Worm (Caenorhabditis elegans) whole organism, mixed stage, embryonic: ENCODE measurements around the gene srh-55.
A peak's percentile ranks its signal among the peaks of the same experiment; 100 is the strongest.

Source experiments
- bed-3 ChIP-seq: fragments of 200-800 bp; sonication (Bioruptor generic); optimal IDR thresholded peaks from 3 replicates; lab custom pipeline; 2018; ENCODE audit warnings: mild to moderate bottlenecking, missing genetic modification characterization, moderate library complexity, missing compliant biosample characterization
- blmp-1 ChIP-seq: fragments of 150-350 bp; optimal IDR thresholded peaks from 2 replicates; lab custom pipeline; 2014; ENCODE audit warnings: missing biosample characterization, missing genetic modification characterization
- ceh-39 ChIP-seq: fragments of 150-350 bp; optimal IDR thresholded peaks from 2 replicates; lab custom pipeline; 2014; ENCODE audit warnings: missing biosample characterization, missing genetic modification characterization
- ceh-43 ChIP-seq: fragments of 200-800 bp; sonication (Bioruptor generic); optimal IDR thresholded peaks from 2 replicates; lab custom pipeline; 2018; ENCODE audit warnings: mild to moderate bottlenecking, missing genetic modification characterization, moderate library complexity, missing compliant biosample characterization
- ceh-83 ChIP-seq: fragments of 200-800 bp; sonication (Bioruptor generic); optimal IDR thresholded peaks from 2 replicates; lab custom pipeline; 2018; ENCODE audit warnings: mild to moderate bottlenecking, missing genetic modification characterization, missing compliant biosample characterization
- ces-1 ChIP-seq: fragments of 150-350 bp; optimal IDR thresholded peaks from 2 replicates; lab custom pipeline; 2014; ENCODE audit warnings: missing biosample characterization, missing genetic modification reagents, missing genetic modification characterization
- cnd-1 ChIP-seq: fragments of 200-800 bp; sonication (Bioruptor generic); optimal IDR thresholded peaks from 2 replicates; lab custom pipeline; 2018; ENCODE audit warnings: mild to moderate bottlenecking, missing genetic modification characterization, missing compliant biosample characterization
- drap-1 ChIP-seq: fragments of 200-800 bp; sonication (Bioruptor generic); optimal IDR thresholded peaks from 3 replicates; lab custom pipeline; 2018; ENCODE audit warnings: mild to moderate bottlenecking, missing genetic modification characterization, missing compliant biosample characterization
- elt-1 ChIP-seq: sonication (generic microtip); optimal IDR thresholded peaks from 2 replicates; lab custom pipeline; 2017; ENCODE audit warnings: missing genetic modification characterization, mild to moderate bottlenecking, missing compliant biosample characterization, antibody characterized with exemption, moderate library complexity, borderline replicate concordance; ENCODE audit not compliant: insufficient read depth
- flh-1 ChIP-seq: fragments of 200-800 bp; sonication (Bioruptor generic); optimal IDR thresholded peaks from 2 replicates; lab custom pipeline; 2018; ENCODE audit warnings: mild to moderate bottlenecking, missing genetic modification characterization, moderate library complexity, missing compliant biosample characterization
- ham-2 ChIP-seq: fragments of 200-800 bp; sonication (Bioruptor generic); optimal IDR thresholded peaks from 2 replicates; lab custom pipeline; 2018; ENCODE audit warnings: mild to moderate bottlenecking, missing genetic modification characterization, missing compliant biosample characterization
- hlh-1 ChIP-seq: fragments of 150-350 bp; optimal IDR thresholded peaks from 2 replicates; lab custom pipeline; 2014; ENCODE audit warnings: missing biosample characterization, missing genetic modification reagents, missing genetic modification characterization
- lin-13 ChIP-seq: fragments of 150-350 bp; optimal IDR thresholded peaks from 2 replicates; lab custom pipeline; 2014; ENCODE audit warnings: missing biosample characterization, missing genetic modification characterization
- lin-32 ChIP-seq: fragments of 200-800 bp; sonication (Bioruptor generic); optimal IDR thresholded peaks from 2 replicates; lab custom pipeline; 2018; ENCODE audit warnings: mild to moderate bottlenecking, missing genetic modification characterization, missing compliant biosample characterization
- lsy-2 ChIP-seq: fragments of 150-350 bp; optimal IDR thresholded peaks from 2 replicates; lab custom pipeline; 2014; ENCODE audit warnings: missing biosample characterization, missing genetic modification characterization
- mab-5 ChIP-seq: fragments of 150-350 bp; optimal IDR thresholded peaks from 2 replicates; lab custom pipeline; 2014; ENCODE audit warnings: missing biosample characterization, missing genetic modification characterization
- mep-1 ChIP-seq: fragments of 150-350 bp; optimal IDR thresholded peaks from 2 replicates; lab custom pipeline; 2017; ENCODE audit warnings: missing biosample characterization, missing genetic modification reagents, missing genetic modification characterization, inconsistent platforms
- nhr-12 ChIP-seq: fragments of 150-350 bp; optimal IDR thresholded peaks from 2 replicates; lab custom pipeline; 2014; ENCODE audit warnings: missing biosample characterization, missing genetic modification characterization
- nhr-237 ChIP-seq: fragments of 150-350 bp; optimal IDR thresholded peaks from 2 replicates; lab custom pipeline; 2014; ENCODE audit warnings: missing biosample characterization, missing genetic modification characterization
- nhr-28 ChIP-seq: fragments of 150-350 bp; optimal IDR thresholded peaks from 2 replicates; lab custom pipeline; 2014; ENCODE audit warnings: missing biosample characterization, missing genetic modification characterization
- nhr-76 ChIP-seq: sonication (generic microtip); optimal IDR thresholded peaks from 2 replicates; lab custom pipeline; 2017; ENCODE audit warnings: missing biosample characterization, missing genetic modification characterization
- pha-4 ChIP-seq: fragments of 150-350 bp; optimal IDR thresholded peaks from 2 replicates; lab custom pipeline; 2018; ENCODE audit warnings: missing biosample characterization, missing genetic modification reagents, missing genetic modification characterization
- sem-2 ChIP-seq: fragments of 200-800 bp; sonication (Bioruptor generic); optimal IDR thresholded peaks from 2 replicates; lab custom pipeline; 2018; ENCODE audit warnings: mild to moderate bottlenecking, missing genetic modification characterization, missing compliant biosample characterization
- snpc-4 ChIP-seq: fragments of 150-350 bp; optimal IDR thresholded peaks from 2 replicates; lab custom pipeline; 2014; ENCODE audit warnings: missing biosample characterization, missing genetic modification characterization
- sptf-1 ChIP-seq: sonication (generic microtip); optimal IDR thresholded peaks from 2 replicates; lab custom pipeline; 2017; ENCODE audit warnings: mild to moderate bottlenecking, missing genetic modification characterization, moderate library complexity, missing compliant biosample characterization
- tbx-8 ChIP-seq: fragments of 200-800 bp; sonication (Bioruptor generic); optimal IDR thresholded peaks from 2 replicates; lab custom pipeline; 2018; ENCODE audit warnings: mild to moderate bottlenecking, missing genetic modification characterization, moderate library complexity, missing compliant biosample characterization
- unc-120 ChIP-seq: sonication (generic microtip); optimal IDR thresholded peaks from 2 replicates; lab custom pipeline; 2017; ENCODE audit warnings: missing genetic modification characterization, missing compliant biosample characterization; ENCODE audit not compliant: poor library complexity, severe bottlenecking
- unc-62 ChIP-seq: fragments of 150-350 bp; optimal IDR thresholded peaks from 2 replicates; lab custom pipeline; 2014; ENCODE audit warnings: missing biosample characterization, missing genetic modification reagents, missing genetic modification characterization
- zip-8 ChIP-seq: fragments of 150-350 bp; optimal IDR thresholded peaks from 2 replicates; lab custom pipeline; 2014; ENCODE audit warnings: missing biosample characterization, missing genetic modification characterization
- ztf-11 ChIP-seq: fragments of 150-350 bp; optimal IDR thresholded peaks from 2 replicates; lab custom pipeline; 2014; ENCODE audit warnings: missing biosample characterization, missing genetic modification characterization

Gene srh-55

ce11 chrV:15127955-15128354 is 25.4 kb upstream of the srh-55 start, which contains the start of gene srr-7:
srr-7 (plus strand) TSS chrV:15128255.
- TF ChIP-seq unc-120 (no peak), pha-4 (tag; lab: Kevin White, UChicago) (no peak), ceh-83 (GFP tag; lab: Kevin White, UChicago) (no peak), ham-2 (GFP tag; lab: Kevin White, UChicago) (no peak), nhr-76 (tag; lab: Kevin White, UChicago) (no peak), nhr-28 (tag; lab: Kevin White, UChicago) (no peak), hlh-1 (no peak), elt-1 (tag; lab: Kevin White, UChicago) (no peak), sem-2 (no peak), lin-32 (no peak), mab-5 (no peak), nhr-12 (tag; lab: Kevin White, UChicago) (no peak), unc-62 (GFP tag; lab: Kevin White, UChicago) (no peak), flh-1 (GFP tag; lab: Kevin White, UChicago) (no peak), drap-1 (GFP tag; lab: Kevin White, UChicago) (no peak), tbx-8 (GFP tag; lab: Kevin White, UChicago) (no peak), lsy-2 (tag; lab: Kevin White, UChicago) (no peak), ceh-39 (tag; lab: Kevin White, UChicago) (no peak), zip-8 (tag; lab: Kevin White, UChicago) (no peak)
- TF ChIP-seq, all 35 proteins: peak for 0

DNA sequence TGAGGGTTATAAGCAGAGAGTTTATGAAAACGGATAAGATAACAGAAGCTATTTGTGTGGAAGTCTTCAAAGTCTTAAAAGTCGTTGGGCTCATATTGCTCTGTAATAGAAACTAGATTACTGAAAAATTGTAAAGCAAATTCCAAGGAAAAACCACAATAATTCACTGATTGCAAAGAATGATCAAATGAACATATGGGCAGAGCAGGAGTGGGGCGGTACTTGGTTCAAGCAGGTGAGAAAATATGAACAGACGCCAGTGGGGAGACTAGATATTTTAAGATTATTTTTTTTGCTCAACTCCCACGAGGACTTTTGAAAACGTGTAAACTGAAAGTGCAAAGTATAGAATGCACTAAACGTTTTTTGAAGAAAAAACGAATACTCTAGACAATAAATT is 21.0 kb upstream of the srh-55 start, which contains the start of gene str-171:
TSS of gene str-171 (minus strand) at position 101 of the 400 bp plus-strand sequence.
- TF ChIP-seq cnd-1 (tag; lab: Kevin White, UChicago) (no peak), pha-4 (tag; lab: Kevin White, UChicago) (no peak), bed-3 (GFP tag; lab: Kevin White, UChicago) (no peak), lin-32 (no peak), blmp-1 (tag; lab: Kevin White, UChicago) (no peak)

- TF ChIP-seq ztf-11 (tag; lab: Kevin White, UChicago) (no peak), mep-1 (tag; lab: Kevin White, UChicago) (no peak), hlh-1 (no peak), unc-62 (GFP tag; lab: Kevin White, UChicago) (no peak), tbx-8 (GFP tag; lab: Kevin White, UChicago) (no peak), flh-1 (GFP tag; lab: Kevin White, UChicago) (no peak)
- TF ChIP-seq, all 35 proteins: peak for 0
Measured at ce11 chrV:15133812-15134211, 19.6 kb upstream of the srh-55 start.

- TF ChIP-seq zip-8 (tag; lab: Kevin White, UChicago) (no peak), ceh-39 (tag; lab: Kevin White, UChicago) (peak; percentile 21), hlh-1 (peak; percentile 27), ces-1 (peak; percentile 83), bed-3 (GFP tag; lab: Kevin White, UChicago) (no peak), sptf-1 (tag; lab: Kevin White, UChicago) (peak; percentile 2), pha-4 (tag; lab: Kevin White, UChicago) (peak; percentile 46), nhr-76 (tag; lab: Kevin White, UChicago) (no peak), lsy-2 (tag; lab: Kevin White, UChicago) (peak; percentile 71), mep-1 (tag; lab: Kevin White, UChicago) (peak; percentile 80), unc-120 (no peak), unc-62 (GFP tag; lab: Kevin White, UChicago) (no peak), nhr-237 (tag; lab: Kevin White, UChicago) (peak; percentile 62), snpc-4 (tag; lab: Kevin White, UChicago) (no peak), lin-13 (peak; percentile 21), mab-5 (no peak)
Measured at ce11 chrV:15136772-15137171, 16.6 kb upstream of the srh-55 start, which contains the start of gene aipl-1. aipl-1 (minus strand) TSS chrV:15136801.

DNA sequence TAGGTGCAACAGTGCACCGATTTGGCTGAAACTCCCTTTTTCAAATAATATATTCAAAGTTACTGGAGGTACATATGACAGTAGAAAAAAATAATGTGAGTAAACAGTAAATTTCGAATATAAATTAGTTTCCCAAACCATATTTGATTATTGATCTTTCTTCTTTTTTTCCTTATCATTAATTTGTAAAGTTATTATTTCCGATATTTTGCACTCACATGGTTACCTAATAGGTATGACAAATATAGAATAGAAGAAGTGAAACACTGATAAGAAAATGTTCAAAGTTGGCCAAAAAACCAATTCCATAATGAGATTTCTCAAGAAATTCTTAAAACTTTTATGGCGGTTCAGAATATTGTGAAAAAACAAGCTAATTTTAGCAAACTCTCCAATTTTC is 13.6 kb upstream of the srh-55 start:
- TF ChIP-seq mep-1 (tag; lab: Kevin White, UChicago) (no peak), lin-13 (no peak), nhr-76 (tag; lab: Kevin White, UChicago) (no peak), ceh-83 (GFP tag; lab: Kevin White, UChicago) (no peak), bed-3 (GFP tag; lab: Kevin White, UChicago) (no peak), unc-120 (no peak), nhr-12 (tag; lab: Kevin White, UChicago) (no peak), ceh-43 (GFP tag; lab: Kevin White, UChicago) (no peak)
- TF ChIP-seq, all 35 proteins: peak for 0
